Worm (Caenorhabditis elegans) whole organism, L4 larva: ENCODE results near the gene clec-213.

Experiments
- Y75B8A.6 ChIP-seq: fragments of 200-800 bp; sonication (Bioruptor generic); IDR thresholded peaks from 2 replicates; pipeline ENCODE4 v1.3.6; 2022; ENCODE audit warnings: missing genetic modification reagents, missing genetic modification characterization, missing compliant biosample characterization
- aha-1 ChIP-seq: fragments of 150-350 bp; peaks from one replicate; lab custom pipeline; 2014; ENCODE audit warnings: missing biosample characterization, missing genetic modification characterization
- daf-19 ChIP-seq: fragments of 200-800 bp; sonication (Bioruptor generic); conservative IDR thresholded peaks from 2 replicates; pipeline ENCODE4 v1.3.6; 2022; ENCODE audit warnings: missing genetic modification characterization, missing compliant biosample characterization
- lin-15B ChIP-seq: fragments of 150-350 bp; sonication (generic microtip); optimal IDR thresholded peaks from 3 replicates; lab custom pipeline; 2014; ENCODE audit warnings: missing biosample characterization, missing genetic modification characterization
- nhr-76 ChIP-seq: fragments of 150-350 bp; optimal IDR thresholded peaks from 2 replicates; lab custom pipeline; 2014; ENCODE audit warnings: missing biosample characterization, missing genetic modification characterization
- nhr-77 ChIP-seq: fragments of 150-350 bp; optimal IDR thresholded peaks from 2 replicates; lab custom pipeline; 2014; ENCODE audit warnings: missing biosample characterization, missing genetic modification characterization
- skn-1 ChIP-seq: fragments of 150-350 bp; optimal IDR thresholded peaks from 2 replicates; lab custom pipeline; 2014; ENCODE audit warnings: missing biosample characterization, missing genetic modification characterization
- unc-62 ChIP-seq, 3 experiments: fragments of 150-350 bp in 1 of 3; sonication (generic microtip); optimal IDR thresholded peaks in 2 of 3; peaks in 1 of 3; 1 replicate in 1 of 3; 2 replicates in 2 of 3; lab custom pipeline; 2014 to 2017; ENCODE audit warnings: missing biosample characterization in 3 of 3, missing genetic modification characterization in 3 of 3, missing genetic modification reagents in 3 of 3, missing genotype in 1 of 3
- zfp-3 ChIP-seq: fragments of 200-800 bp; sonication (Bioruptor generic); conservative IDR thresholded peaks from 2 replicates; pipeline ENCODE4 v1.3.6; 2022; ENCODE audit warnings: missing genetic modification reagents, missing genetic modification characterization, missing compliant biosample characterization

ce11 chrV:7570290-7570689 lies 34.7 kb upstream of the clec-213 start, which contains the start of gene clec-212:
- no peak for TF ChIP-seq nhr-76 (tag; lab: Kevin White, UChicago)
- no peak for TF ChIP-seq Y75B8A.6 (GFP tag; lab: Robert Waterston, UW)
- no peak for TF ChIP-seq aha-1
- TF ChIP-seq nhr-77 = no peak
- TF ChIP-seq daf-19 = no peak
- TF ChIP-seq skn-1 (tag; lab: Kevin White, UChicago) = no peak
- TF ChIP-seq unc-62 (GFP tag; optimal IDR thresholded peaks at IDR 0.05 in 1 of 2; lab: Kevin White, UChicago) = no peak
- no peak for TF ChIP-seq unc-62 (tag; optimal IDR thresholded peaks at IDR 0.05; lab: Kevin White, UChicago)
- TF ChIP-seq lin-15B (tag; lab: Kevin White, UChicago) = no peak
- TF ChIP-seq zfp-3 = no peak
